Worm (Caenorhabditis elegans): ENCODE measurements around the gene hlh-8.

The hlh-8 gene

DNA sequence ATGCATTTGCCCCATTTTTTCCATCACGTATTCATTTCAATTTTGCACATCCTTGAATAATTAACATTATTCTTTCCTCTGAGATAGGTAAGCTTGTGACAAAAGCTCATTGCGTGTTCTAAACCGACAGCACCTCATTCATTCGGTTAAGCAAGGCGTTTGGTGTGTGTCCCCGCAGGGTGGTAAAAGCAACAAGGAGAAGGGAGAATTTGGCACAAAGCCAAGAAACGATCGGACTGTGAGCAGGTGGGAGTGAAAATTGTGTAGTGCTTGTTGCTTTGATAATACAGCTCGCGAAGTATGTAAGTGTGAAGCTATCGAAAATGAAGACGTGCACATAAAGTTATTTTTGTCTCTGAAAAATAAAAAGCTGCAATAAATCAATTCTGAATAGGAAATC, 40.9 kb downstream of the hlh-8 start (continued):
- TF ChIP-seq unc-62 (GFP tag; optimal IDR thresholded peaks at IDR 0.05 in 1 of 2) (peak in 1 of 2 experiments; percentile 51), unc-62 (tag; optimal IDR thresholded peaks at IDR 0.05) (no peak), ceh-82 (tag; optimal IDR thresholded peaks at IDR 0.05) (no peak), zag-1 (tag; optimal IDR thresholded peaks at IDR 0.05) (no peak), lin-39 (tag; optimal IDR thresholded peaks at IDR 0.05) (no peak), Y105C5A.15 (GFP tag; IDR thresholded peaks at IDR 0.05) (no peak), F26F4.8 (GFP tag; conservative IDR thresholded peaks at IDR 0.05) (no peak), lin-38 (GFP tag; IDR thresholded peaks at IDR 0.05) (no peak), mxl-2 (GFP tag; conservative IDR thresholded peaks at IDR 0.05) (no peak), Y48G9A.11 (GFP tag; IDR thresholded peaks at IDR 0.05) (no peak), Y5F2A.4 (GFP tag; optimal IDR thresholded peaks at IDR 0.05) (no peak), arid-1 (GFP tag; conservative IDR thresholded peaks at IDR 0.05) (no peak), nhr-10 (tag; optimal IDR thresholded peaks at IDR 0.05) (no peak), dpl-1 (GFP tag; optimal IDR thresholded peaks at IDR 0.05) (no peak), aha-1 (tag) (peak; percentile 94), daf-16 (GFP tag; optimal IDR thresholded peaks at IDR 0.05) (no peak), daf-16 (tag; optimal IDR thresholded peaks at IDR 0.05) (no peak), nhr-111 (GFP tag; optimal IDR thresholded peaks at IDR 0.05) (no peak), F37D6.2 (tag; optimal IDR thresholded peaks at IDR 0.05) (no peak), hmg-1.1 (GFP tag; IDR thresholded peaks at IDR 0.05) (peak; percentile 13; the same call in 1 of the 2 replicates), dve-1 (tag; optimal IDR thresholded peaks at IDR 0.05; ENCODE audit: insufficient read depth) (peak; percentile 83), madf-5 (GFP tag; IDR thresholded peaks at IDR 0.05) (no peak), ctbp-1 (GFP tag; IDR thresholded peaks at IDR 0.05) (no peak), egl-43 (GFP tag; IDR thresholded peaks at IDR 0.05) (no peak), mes-2 (tag; optimal IDR thresholded peaks at IDR 0.05; ENCODE audit: poor library complexity, severe bottlenecking) (peak; percentile 61), mxl-3 (GFP tag; optimal IDR thresholded peaks at IDR 0.05) (no peak), attf-4 (tag; optimal IDR thresholded peaks at IDR 0.05) (no peak), ztf-11 (tag; optimal IDR thresholded peaks at IDR 0.05) (no peak), F10B5.3 (tag; optimal IDR thresholded peaks at IDR 0.05) (no peak), dmd-6 (GFP tag; IDR thresholded peaks at IDR 0.05) (peak; percentile 27; the same call in 1 of the 2 replicates), lin-13 (GFP tag; optimal IDR thresholded peaks at IDR 0.05) (no peak), snpc-4 (tag; optimal IDR thresholded peaks at IDR 0.05) (no peak), duxl-1 (tag; optimal IDR thresholded peaks at IDR 0.05; ENCODE audit: poor library complexity) (no peak), mdl-1 (tag; optimal IDR thresholded peaks at IDR 0.05) (no peak), vab-7 (GFP tag; IDR thresholded peaks at IDR 0.05) (no peak), ZK337.2 (GFP tag; IDR thresholded peaks at IDR 0.05) (no peak), unc-130 (GFP tag; optimal IDR thresholded peaks at IDR 0.05) (no peak), dmd-9 (GFP tag; IDR thresholded peaks at IDR 0.05) (no peak), mdt-29 (GFP tag; IDR thresholded peaks at IDR 0.05) (no peak), nhr-25 (tag; optimal IDR thresholded peaks at IDR 0.05; ENCODE audit: borderline replicate concordance, insufficient read depth) (no peak), ces-1 (GFP tag; optimal IDR thresholded peaks at IDR 0.05) (no peak), skn-1 (tag; optimal IDR thresholded peaks at IDR 0.05) (no peak), nhr-237 (tag; optimal IDR thresholded peaks at IDR 0.05) (no peak), ceh-44 (GFP tag; IDR thresholded peaks at IDR 0.05) (no peak), tra-1 (GFP tag; IDR thresholded peaks at IDR 0.05) (no peak), daf-12 (tag; optimal IDR thresholded peaks at IDR 0.05) (no peak), lin-15B (tag; optimal IDR thresholded peaks at IDR 0.05) (no peak), unc-39 (tag; optimal IDR thresholded peaks at IDR 0.05) (no peak)
